Fruit fly (Drosophila melanogaster) whole organism, prepupa: Measurements from ENCODE around the gene Gr64c.

ENCODE experiments used
- Blimp-1 ChIP-seq: fragments of 200-800 bp; sonication (Bioruptor generic); optimal IDR thresholded peaks from 3 replicates; lab custom pipeline; 2017; ENCODE audit warnings: missing biosample characterization, missing genetic modification characterization, mild to moderate bottlenecking, moderate library complexity, missing genetic modification reagents
- Ets21C ChIP-seq: fragments of 200-800 bp; sonication (Bioruptor generic); optimal IDR thresholded peaks from 3 replicates; lab custom pipeline; 2016; ENCODE audit warnings: missing biosample characterization, missing genetic modification characterization
- Gug ChIP-seq: fragments of 200-800 bp; sonication (Bioruptor generic); IDR thresholded peaks from 2 replicates; pipeline ENCODE4 v1.3.6; 2022; ENCODE audit warnings: missing biosample characterization, missing genetic modification characterization
- Sox102F ChIP-seq: fragments of 200-800 bp; sonication (Bioruptor generic); optimal IDR thresholded peaks from 2 replicates; lab custom pipeline; 2016; ENCODE audit warnings: missing biosample characterization, mild to moderate bottlenecking, missing genetic modification characterization
- achi ChIP-seq: fragments of 200-800 bp; sonication (Bioruptor generic); optimal IDR thresholded peaks from 3 replicates; lab custom pipeline; 2016; ENCODE audit warnings: missing biosample characterization, missing genetic modification characterization

dm6 chr3L:4035499-4035898 is 7.1 kb downstream of the Gr64c start, which contains the start of gene Gr64f:
- TF ChIP-seq Gug (GFP tag; lab: Robert Waterston, UW) (no peak), Blimp-1 (GFP tag; lab: Kevin White, UChicago) (no peak), Sox102F (GFP tag; lab: Kevin White, UChicago) (no peak), Ets21C (GFP tag; lab: Kevin White, UChicago) (no peak), achi (GFP tag; lab: Kevin White, UChicago) (no peak)
